Worm (Caenorhabditis elegans) whole organism, early embryonic: ENCODE measurements around the gene mat-3.

Experiments
- ama-1 ChIP-seq: fragments of 150-350 bp; optimal IDR thresholded peaks from 2 replicates; lab custom pipeline; 2014
- ceh-13 ChIP-seq: fragments of 200-800 bp; sonication (Bioruptor generic); optimal IDR thresholded peaks from 2 replicates; lab custom pipeline; 2018; ENCODE audit warnings: mild to moderate bottlenecking, missing genetic modification characterization, missing compliant biosample characterization
- flt-1 ChIP-seq: fragments of 200-800 bp; sonication (Bioruptor generic); IDR thresholded peaks from 2 replicates; pipeline ENCODE4 v1.3.6; 2022; ENCODE audit warnings: missing genetic modification characterization, missing compliant biosample characterization
- scrt-1 ChIP-seq: fragments of 200-800 bp; sonication (Bioruptor generic); IDR thresholded peaks from 2 replicates; pipeline ENCODE4 v1.3.6; 2022; ENCODE audit warnings: missing genetic modification characterization, missing compliant biosample characterization
- sea-1 ChIP-seq: fragments of 200-800 bp; sonication (Bioruptor generic); conservative IDR thresholded peaks from 2 replicates; pipeline ENCODE4 v1.3.6; 2022; ENCODE audit warnings: missing genetic modification characterization, missing compliant biosample characterization
- tbx-37 ChIP-seq: fragments of 200-800 bp; sonication (Bioruptor generic); conservative IDR thresholded peaks from 2 replicates; pipeline ENCODE4 v1.3.6; 2022; ENCODE audit warnings: missing genetic modification reagents, missing genetic modification characterization, missing compliant biosample characterization

- TF ChIP-seq ama-1 (lab: Kevin White, UChicago) (no peak), flt-1 (no peak), sea-1 (GFP tag; lab: Robert Waterston, UW) (no peak), tbx-37 (GFP tag; lab: Robert Waterston, UW) (no peak), ceh-13 (GFP tag; lab: Kevin White, UChicago) (no peak), scrt-1 (no peak)
Observed at ce11 chrIII:446860-447259, 28.4 kb upstream of the mat-3 start.
